Worm (Caenorhabditis elegans) whole organism, L2 larva: Measurements from ENCODE around the gene col-146.

Source experiments
- R02D3.7 ChIP-seq: fragments of 150-350 bp; optimal IDR thresholded peaks from 2 replicates; lab custom pipeline; 2014; ENCODE audit warnings: missing biosample characterization, missing genetic modification characterization
- Y55F3AM.14 ChIP-seq: fragments of 200-800 bp; sonication (Bioruptor generic); optimal IDR thresholded peaks from 2 replicates; lab custom pipeline; 2018; ENCODE audit warnings: mild to moderate bottlenecking, missing genetic modification characterization, missing compliant biosample characterization
- ZK546.5 ChIP-seq: sonication (generic microtip); optimal IDR thresholded peaks from 2 replicates; lab custom pipeline; 2017; ENCODE audit warnings: missing biosample characterization, missing genetic modification characterization
- alr-1 ChIP-seq: fragments of 150-350 bp; optimal IDR thresholded peaks from 2 replicates; lab custom pipeline; 2014; ENCODE audit warnings: missing biosample characterization, missing genetic modification characterization
- aly-2 ChIP-seq: fragments of 150-350 bp; optimal IDR thresholded peaks from 2 replicates; lab custom pipeline; 2014; ENCODE audit warnings: missing biosample characterization, missing genetic modification characterization
- ama-1 ChIP-seq: fragments of 150-350 bp; optimal IDR thresholded peaks from 2 replicates; lab custom pipeline; 2018; ENCODE audit warnings: inconsistent platforms
- blmp-1 ChIP-seq: sonication (generic microtip); optimal IDR thresholded peaks from 2 replicates; lab custom pipeline; 2017; ENCODE audit warnings: missing genetic modification characterization, mild to moderate bottlenecking, missing compliant biosample characterization, antibody characterized with exemption, moderate library complexity; ENCODE audit not compliant: insufficient read depth
- ceh-16 ChIP-seq: fragments of 150-350 bp; optimal IDR thresholded peaks from 2 replicates; lab custom pipeline; 2014; ENCODE audit warnings: missing biosample characterization, missing genetic modification characterization
- ceh-82 ChIP-seq: fragments of 150-350 bp; optimal IDR thresholded peaks from 2 replicates; lab custom pipeline; 2014; ENCODE audit warnings: missing biosample characterization, missing genetic modification characterization
- dmd-4 ChIP-seq: sonication (generic microtip); optimal IDR thresholded peaks from 2 replicates; lab custom pipeline; 2017; ENCODE audit warnings: missing biosample characterization, missing genetic modification characterization
- elt-1 ChIP-seq: fragments of 150-350 bp; optimal IDR thresholded peaks from 2 replicates; lab custom pipeline; 2014; ENCODE audit warnings: missing biosample characterization, missing genetic modification characterization
- fos-1 ChIP-seq: fragments of 150-350 bp; optimal IDR thresholded peaks from 2 replicates; lab custom pipeline; 2014; ENCODE audit warnings: missing biosample characterization, missing genetic modification characterization
- gmeb-1 ChIP-seq: fragments of 150-350 bp; optimal IDR thresholded peaks from 2 replicates; lab custom pipeline; 2014; ENCODE audit warnings: missing biosample characterization, missing genetic modification characterization
- lin-11 ChIP-seq: fragments of 150-350 bp; sonication (generic microtip); optimal IDR thresholded peaks from 2 replicates; lab custom pipeline; 2014; ENCODE audit warnings: missing biosample characterization, missing genetic modification characterization, inconsistent platforms, mixed read lengths
- lin-13 ChIP-seq: fragments of 150-350 bp; optimal IDR thresholded peaks from 2 replicates; lab custom pipeline; 2014; ENCODE audit warnings: missing biosample characterization, missing genetic modification reagents, missing genetic modification characterization
- lin-39 ChIP-seq: fragments of 150-350 bp; optimal IDR thresholded peaks from 2 replicates; lab custom pipeline; 2014; ENCODE audit warnings: missing biosample characterization, missing genetic modification reagents, missing genetic modification characterization
- mab-5 ChIP-seq: fragments of 150-350 bp; optimal IDR thresholded peaks from 2 replicates; lab custom pipeline; 2014; ENCODE audit warnings: missing biosample characterization, missing genetic modification characterization
- mbf-1 ChIP-seq: sonication (generic microtip); optimal IDR thresholded peaks from 2 replicates; lab custom pipeline; 2017; ENCODE audit warnings: missing biosample characterization, missing genetic modification characterization
- nhr-10 ChIP-seq: sonication (generic microtip); optimal IDR thresholded peaks from 2 replicates; lab custom pipeline; 2017; ENCODE audit warnings: missing biosample characterization, missing genetic modification characterization
- nhr-11 ChIP-seq: fragments of 150-350 bp; optimal IDR thresholded peaks from 2 replicates; lab custom pipeline; 2014; ENCODE audit warnings: missing biosample characterization, missing genetic modification characterization
- nhr-12 ChIP-seq: fragments of 150-350 bp; optimal IDR thresholded peaks from 2 replicates; lab custom pipeline; 2014; ENCODE audit warnings: missing biosample characterization, missing genetic modification characterization
- nhr-129 ChIP-seq: fragments of 150-350 bp; optimal IDR thresholded peaks from 2 replicates; lab custom pipeline; 2014; ENCODE audit warnings: missing biosample characterization, missing genetic modification characterization
- nhr-21 ChIP-seq: fragments of 150-350 bp; optimal IDR thresholded peaks from 2 replicates; lab custom pipeline; 2014; ENCODE audit warnings: missing biosample characterization, missing genetic modification characterization
- nhr-23 ChIP-seq: fragments of 150-350 bp; optimal IDR thresholded peaks from 2 replicates; lab custom pipeline; 2014; ENCODE audit warnings: missing biosample characterization, missing genetic modification reagents, missing genetic modification characterization
- nhr-237 ChIP-seq: fragments of 150-350 bp; optimal IDR thresholded peaks from 2 replicates; lab custom pipeline; 2014; ENCODE audit warnings: missing biosample characterization, missing genetic modification characterization
- nhr-25 ChIP-seq: fragments of 150-350 bp; sonication (generic microtip); optimal IDR thresholded peaks from 3 replicates; lab custom pipeline; 2014; ENCODE audit warnings: missing biosample characterization, missing genetic modification characterization
- nhr-77 ChIP-seq: fragments of 150-350 bp; optimal IDR thresholded peaks from 2 replicates; lab custom pipeline; 2014; ENCODE audit warnings: missing biosample characterization, missing genetic modification characterization
- sem-4 ChIP-seq: fragments of 150-350 bp; optimal IDR thresholded peaks from 2 replicates; lab custom pipeline; 2014; ENCODE audit warnings: missing biosample characterization, missing genetic modification reagents, missing genetic modification characterization
- skn-1 ChIP-seq: sonication (generic microtip); optimal IDR thresholded peaks from 2 replicates; lab custom pipeline; 2017; ENCODE audit warnings: missing biosample characterization, missing genetic modification characterization
- sma-3 ChIP-seq: sonication (generic microtip); optimal IDR thresholded peaks from 2 replicates; lab custom pipeline; 2016; ENCODE audit warnings: missing genetic modification reagents, missing genetic modification characterization, missing compliant biosample characterization
- sma-9 ChIP-seq, 2 experiments: fragments of 150-350 bp in 1 of 2; sonication (generic microtip) in 1 of 2; optimal IDR thresholded peaks; 2 replicates each; lab custom pipeline; 2014 to 2016; ENCODE audit warnings: missing genetic modification characterization in 2 of 2, mild to moderate bottlenecking in 1 of 2, missing biosample characterization in 1 of 2, missing compliant biosample characterization in 1 of 2, missing genetic modification reagents in 1 of 2, moderate library complexity in 1 of 2
- snpc-4 ChIP-seq: fragments of 150-350 bp; optimal IDR thresholded peaks from 2 replicates; lab custom pipeline; 2014; ENCODE audit warnings: missing biosample characterization, missing genetic modification characterization
- unc-55 ChIP-seq: fragments of 150-350 bp; sonication (generic microtip); optimal IDR thresholded peaks from 3 replicates; lab custom pipeline; 2014; ENCODE audit warnings: missing biosample characterization, missing genetic modification reagents, missing genetic modification characterization
- zag-1 ChIP-seq: fragments of 150-350 bp; optimal IDR thresholded peaks from 2 replicates; lab custom pipeline; 2014; ENCODE audit warnings: missing biosample characterization, missing genetic modification characterization
- ztf-1 ChIP-seq: fragments of 200-800 bp; sonication (Bioruptor generic); conservative IDR thresholded peaks from 2 replicates; pipeline ENCODE4 v1.3.6; 2022; ENCODE audit warnings: missing genetic modification characterization, missing compliant biosample characterization
- ztf-11 ChIP-seq: sonication (generic microtip); optimal IDR thresholded peaks from 2 replicates; lab custom pipeline; 2017; ENCODE audit warnings: missing biosample characterization, missing genetic modification characterization
- ztf-4 ChIP-seq: fragments of 150-350 bp; optimal IDR thresholded peaks from 2 replicates; lab custom pipeline; 2014; ENCODE audit warnings: missing biosample characterization, missing genetic modification characterization

col-146 gene

ce11 chrV:9590317-9590716 is 39.4 kb upstream of the col-146 start, which contains the start of gene K09G1.2:
TSS of gene K09G1.2 (plus strand) at chrV:9590617.
- TF ChIP-seq R02D3.7 (tag; lab: Kevin White, UChicago) (no peak), nhr-21 (tag; lab: Kevin White, UChicago) (no peak), nhr-11 (tag; lab: Kevin White, UChicago) (no peak), ztf-4 (tag; lab: Kevin White, UChicago) (no peak), dmd-4 (tag; lab: Kevin White, UChicago) (no peak), skn-1 (tag; lab: Kevin White, UChicago) (no peak), ceh-82 (tag; lab: Kevin White, UChicago) (no peak), ama-1 (lab: Kevin White, UChicago) (no peak), zag-1 (tag; lab: Kevin White, UChicago) (no peak), sem-4 (no peak), ztf-1 (GFP tag; lab: Robert Waterston, UW) (no peak), aly-2 (tag; lab: Kevin White, UChicago) (no peak), blmp-1 (tag; lab: Kevin White, UChicago) (no peak), fos-1 (tag; lab: Kevin White, UChicago) (no peak), nhr-25 (no peak), nhr-237 (tag; lab: Kevin White, UChicago) (no peak), ztf-11 (no peak), ceh-16 (tag; lab: Kevin White, UChicago) (no peak)

- TF ChIP-seq ZK546.5 (tag; lab: Kevin White, UChicago): no peak
Observed at ce11 chrV:9608256-9608655, 21.5 kb upstream of the col-146 start, which contains the start of gene dop-2. TSS of gene dop-2 (plus strand) at chrV:9608556.

ce11 chrV:9609217-9609616 is 20.5 kb upstream of the col-146 start:
- TF ChIP-seq nhr-11 (tag; lab: Kevin White, UChicago): no peak
- TF ChIP-seq nhr-21 (tag; lab: Kevin White, UChicago): no peak
- TF ChIP-seq mab-5: no peak
- TF ChIP-seq lin-13: no peak
- no peak for TF ChIP-seq aly-2 (tag; lab: Kevin White, UChicago)

ce11 chrV:9615725-9616124 is 14.0 kb upstream of the col-146 start, which contains the start of gene pqn-63:
TSS of gene pqn-63 (plus strand) at chrV:9616031.
- TF ChIP-seq sma-9 (GFP tag; optimal IDR thresholded peaks at IDR 0.05; lab: Kevin White, UChicago) (no peak), sma-9 (tag; optimal IDR thresholded peaks at IDR 0.05; lab: Kevin White, UChicago) (no peak), fos-1 (tag; lab: Kevin White, UChicago) (no peak), sem-4 (no peak), unc-55 (GFP tag; lab: Kevin White, UChicago) (no peak), Y55F3AM.14 (GFP tag; lab: Kevin White, UChicago) (no peak)

- TF ChIP-seq nhr-12 (tag; lab: Kevin White, UChicago) (no peak), unc-55 (GFP tag; lab: Kevin White, UChicago) (no peak), R02D3.7 (tag; lab: Kevin White, UChicago) (no peak), lin-11 (tag; lab: Kevin White, UChicago) (no peak), sma-3 (no peak), gmeb-1 (no peak), sma-9 (GFP tag; optimal IDR thresholded peaks at IDR 0.05; lab: Kevin White, UChicago) (no peak), sma-9 (tag; optimal IDR thresholded peaks at IDR 0.05; lab: Kevin White, UChicago) (no peak), snpc-4 (no peak), blmp-1 (tag; lab: Kevin White, UChicago) (no peak), ztf-1 (GFP tag; lab: Robert Waterston, UW) (no peak), nhr-129 (tag; lab: Kevin White, UChicago) (no peak), nhr-25 (no peak), ztf-4 (tag; lab: Kevin White, UChicago) (no peak), mab-5 (no peak), ceh-82 (tag; lab: Kevin White, UChicago) (no peak)
- TF ChIP-seq, all 48 proteins: peak for 0
Observed at ce11 chrV:9616130-9616529, 13.6 kb upstream of the col-146 start.

ce11 chrV:9616687-9617086 is 13.1 kb upstream of the col-146 start:
- TF ChIP-seq nhr-11 (tag; lab: Kevin White, UChicago) (no peak), mbf-1 (tag; lab: Kevin White, UChicago) (no peak), blmp-1 (tag; lab: Kevin White, UChicago) (no peak), alr-1 (tag; lab: Kevin White, UChicago) (no peak), nhr-25 (no peak), elt-1 (tag; lab: Kevin White, UChicago) (no peak), lin-39 (no peak), nhr-23 (tag; lab: Kevin White, UChicago) (no peak), nhr-10 (tag; lab: Kevin White, UChicago) (no peak), dmd-4 (tag; lab: Kevin White, UChicago) (no peak), Y55F3AM.14 (GFP tag; lab: Kevin White, UChicago) (no peak), nhr-77 (tag; lab: Kevin White, UChicago) (no peak), lin-11 (tag; lab: Kevin White, UChicago) (no peak), ama-1 (lab: Kevin White, UChicago) (no peak)
